Fruit fly (Drosophila melanogaster): Measurements from ENCODE around the gene Spn77Bb.

Spn77Bb gene

dm6 chr3L:20296797-20297196, 24.0 kb upstream of the Spn77Bb start, which contains the start of gene FRG1 (continued):
- peak; percentile 77 for TF ChIP-seq CG14860 (GFP tag; IDR thresholded peaks at IDR 0.05; ENCODE audit: partially characterized antibody)
- TF ChIP-seq org-1 (GFP tag; optimal IDR thresholded peaks at IDR 0.05), result no peak
- no peak for TF ChIP-seq psq (GFP tag; optimal IDR thresholded peaks at IDR 0.05)
- TF ChIP-seq CG4404 (GFP tag; IDR thresholded peaks at IDR 0.05), result no peak
- peak; percentile 48 for TF ChIP-seq CG30020 (tag; optimal IDR thresholded peaks at IDR 0.05)
- no peak for TF ChIP-seq shn (GFP tag; optimal IDR thresholded peaks at IDR 0.05)
- TF ChIP-seq CG6791 (GFP tag; IDR thresholded peaks at IDR 0.05; ENCODE audit: partially characterized antibody), result peak; percentile 82
- no peak for TF ChIP-seq Six4 (GFP tag; optimal IDR thresholded peaks at IDR 0.05)
- TF ChIP-seq Myb (GFP tag; optimal IDR thresholded peaks at IDR 0.05), result peak; percentile 7
- TF ChIP-seq chn (GFP tag; optimal IDR thresholded peaks at IDR 0.05), result no peak
- TF ChIP-seq HmgD (GFP tag; optimal IDR thresholded peaks at IDR 0.05), result no peak
- TF ChIP-seq sens (GFP tag), result peak; percentile 48
- TF ChIP-seq Trl (optimal IDR thresholded peaks at IDR 0.05), result no peak
- no peak for TF ChIP-seq Trl (GFP tag; optimal IDR thresholded peaks at IDR 0.05)
- no peak for TF ChIP-seq CG17802 (tag; optimal IDR thresholded peaks at IDR 0.05)
- no peak for TF ChIP-seq CG11560 (tag; IDR thresholded peaks at IDR 0.05)
- no peak for TF ChIP-seq CG17186 (GFP tag; optimal IDR thresholded peaks at IDR 0.05)
- no peak for TF ChIP-seq H15 (GFP tag; IDR thresholded peaks at IDR 0.05)
- TF ChIP-seq wek (GFP tag; optimal IDR thresholded peaks at IDR 0.05), result no peak
- TF ChIP-seq Fer1 (GFP tag; optimal IDR thresholded peaks at IDR 0.05), result no peak
- TF ChIP-seq CG5245 (GFP tag; optimal IDR thresholded peaks at IDR 0.05), result no peak
- TF ChIP-seq chif (GFP tag; optimal IDR thresholded peaks at IDR 0.05), result no peak
- no peak for TF ChIP-seq croc (GFP tag; conservative IDR thresholded peaks at IDR 0.05)
- no peak for TF ChIP-seq CG12219 (GFP tag; optimal IDR thresholded peaks at IDR 0.05)
- no peak for TF ChIP-seq gro (GFP tag; optimal IDR thresholded peaks at IDR 0.05)
- TF ChIP-seq NK7.1 (GFP tag; optimal IDR thresholded peaks at IDR 0.05), result no peak
- TF ChIP-seq Nf-YA (GFP tag; IDR thresholded peaks at IDR 0.05), result no peak
- no peak for TF ChIP-seq Hr3 (GFP tag; optimal IDR thresholded peaks at IDR 0.05)
- TF ChIP-seq fu2 (GFP tag; optimal IDR thresholded peaks at IDR 0.05), result no peak
- no peak for TF ChIP-seq ase (GFP tag; IDR thresholded peaks at IDR 0.05)
- no peak for TF ChIP-seq jumu (GFP tag; optimal IDR thresholded peaks at IDR 0.05)
- TF ChIP-seq lilli (GFP tag; optimal IDR thresholded peaks at IDR 0.05), result no peak
- no peak for TF ChIP-seq CG12744 (GFP tag; optimal IDR thresholded peaks at IDR 0.05)
- TF ChIP-seq maf-S (GFP tag; optimal IDR thresholded peaks at IDR 0.05), result no peak
- no peak for TF ChIP-seq Kr (GFP tag; optimal IDR thresholded peaks at IDR 0.05)
- TF ChIP-seq dpn (GFP tag; optimal IDR thresholded peaks at IDR 0.05), result no peak
- no peak for TF ChIP-seq eyg (GFP tag; optimal IDR thresholded peaks at IDR 0.05)
- TF ChIP-seq CG6654 (GFP tag; optimal IDR thresholded peaks at IDR 0.05), result no peak
- no peak for TF ChIP-seq Mad (GFP tag; optimal IDR thresholded peaks at IDR 0.05)
- TF ChIP-seq crp (GFP tag; optimal IDR thresholded peaks at IDR 0.05), result peak in 1 of 2 experiments; percentile 5
- no peak for TF ChIP-seq sima (GFP tag; optimal IDR thresholded peaks at IDR 0.05)
- no peak for TF ChIP-seq tin (GFP tag; optimal IDR thresholded peaks at IDR 0.05)
- TF ChIP-seq CG13624 (GFP tag; optimal IDR thresholded peaks at IDR 0.05), result no peak
- no peak for TF ChIP-seq Xbp1 (GFP tag; optimal IDR thresholded peaks at IDR 0.05)
- no peak for TF ChIP-seq CG3847 (GFP tag; IDR thresholded peaks at IDR 0.05)
- no peak for TF ChIP-seq Dek (tag; optimal IDR thresholded peaks at IDR 0.05)
- TF ChIP-seq CG12236 (GFP tag; optimal IDR thresholded peaks at IDR 0.05), result no peak
- TF ChIP-seq CG5953 (GFP tag; IDR thresholded peaks at IDR 0.05), result no peak
- TF ChIP-seq ap (GFP tag; IDR thresholded peaks at IDR 0.05), result no peak
- TF ChIP-seq disco-r (GFP tag; optimal IDR thresholded peaks at IDR 0.05), result no peak
- TF ChIP-seq Oaz (GFP tag; IDR thresholded peaks at IDR 0.05), result no peak
- TF ChIP-seq twi (tag; optimal IDR thresholded peaks at IDR 0.05), result no peak
- TF ChIP-seq Mes4 (GFP tag; optimal IDR thresholded peaks at IDR 0.05), result no peak
- TF ChIP-seq Bgb (GFP tag; IDR thresholded peaks at IDR 0.05; ENCODE audit: partially characterized antibody), result peak; percentile 85
